Fruit fly (Drosophila melanogaster): ENCODE results near the gene CG5515.

Gene CG5515

dm6 chr3R:24143372-24143771 is 45.3 kb downstream of the CG5515 start:
- TF ChIP-seq h (optimal IDR thresholded peaks at IDR 0.05) (no peak), insv (optimal IDR thresholded peaks at IDR 0.05) (no peak), Myc (optimal IDR thresholded peaks at IDR 0.05) (no peak), Sin3A (optimal IDR thresholded peaks at IDR 0.05) (no peak), ttk (optimal IDR thresholded peaks at IDR 0.05) (no peak), psq (optimal IDR thresholded peaks at IDR 0.05) (no peak)

- no peak for TF ChIP-seq h (optimal IDR thresholded peaks at IDR 0.05)
- TF ChIP-seq psq (optimal IDR thresholded peaks at IDR 0.05), result no peak
- TF ChIP-seq insv (optimal IDR thresholded peaks at IDR 0.05), result no peak
- no peak for TF ChIP-seq ttk (optimal IDR thresholded peaks at IDR 0.05)
- TF ChIP-seq Myc (optimal IDR thresholded peaks at IDR 0.05), result no peak
- TF ChIP-seq Sin3A (optimal IDR thresholded peaks at IDR 0.05), result no peak
Measured at dm6 chr3R:24142971-24143370, 45.7 kb downstream of the CG5515 start.

DNA sequence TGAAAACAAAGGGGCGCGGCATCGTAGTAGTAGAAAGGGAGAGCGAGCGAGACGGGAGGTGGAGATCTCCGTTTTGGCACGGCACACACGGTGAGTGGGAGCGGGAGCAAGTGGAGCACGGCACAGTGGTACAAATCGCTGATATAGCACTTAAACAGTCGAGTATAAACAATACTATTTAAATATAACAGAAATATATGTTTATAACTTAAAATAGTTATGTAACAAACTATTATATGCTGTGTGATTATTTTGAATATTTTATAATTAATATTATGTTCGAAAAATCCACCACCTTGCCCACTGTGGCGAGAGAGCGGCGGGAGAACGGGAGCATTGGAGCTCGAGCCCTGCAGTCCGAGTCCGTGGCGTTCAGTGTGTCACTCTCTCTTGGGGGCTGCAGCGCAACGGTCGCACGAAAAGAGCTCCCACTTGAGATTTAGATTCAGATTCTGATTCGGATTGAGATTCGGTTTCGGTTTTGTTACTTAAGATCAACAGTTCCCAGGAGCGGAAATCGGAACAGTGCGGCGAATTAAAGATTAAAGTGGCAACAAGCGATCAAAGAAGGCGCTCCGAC is 47.6 kb downstream of the CG5515 start, which contains the start of gene Kal1:
TSS of gene Kal1 (plus strand) at position 383 of the 580 bp plus-strand sequence.
- no peak for TF ChIP-seq psq (optimal IDR thresholded peaks at IDR 0.05)
- TF ChIP-seq Myc (optimal IDR thresholded peaks at IDR 0.05), result no peak
- TF ChIP-seq Sin3A (optimal IDR thresholded peaks at IDR 0.05), result no peak
- TF ChIP-seq insv (optimal IDR thresholded peaks at IDR 0.05), result no peak
- TF ChIP-seq ttk (optimal IDR thresholded peaks at IDR 0.05), result no peak
- TF ChIP-seq h (optimal IDR thresholded peaks at IDR 0.05), result no peak

DNA sequence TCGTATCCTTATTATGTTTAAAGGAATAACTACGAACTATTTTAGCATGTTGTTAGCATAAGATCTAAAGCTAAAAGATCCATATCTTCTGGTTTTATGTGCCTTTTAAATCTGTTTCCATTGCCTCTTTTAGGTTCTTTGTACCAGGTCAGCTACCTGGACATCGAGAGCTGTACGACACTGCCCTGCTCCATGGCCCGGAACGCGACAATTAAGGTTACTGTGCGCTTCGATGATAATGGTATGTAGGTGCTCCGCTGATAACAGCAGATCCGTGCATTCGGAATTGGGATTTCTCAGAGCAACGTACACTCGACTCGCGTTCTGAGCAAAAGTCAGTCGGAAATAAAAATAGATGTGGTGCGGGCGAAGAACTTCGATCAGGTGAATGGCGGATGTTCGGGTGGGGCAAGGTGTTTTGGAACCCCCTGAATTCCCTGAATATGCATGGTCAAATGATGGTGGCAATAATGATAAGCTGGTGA is 49.0 kb downstream of the CG5515 start:
- TF ChIP-seq Myc (optimal IDR thresholded peaks at IDR 0.05) (no peak), h (optimal IDR thresholded peaks at IDR 0.05) (no peak), psq (optimal IDR thresholded peaks at IDR 0.05) (no peak), ttk (optimal IDR thresholded peaks at IDR 0.05) (no peak), Sin3A (optimal IDR thresholded peaks at IDR 0.05) (no peak), insv (optimal IDR thresholded peaks at IDR 0.05) (no peak)

dm6 chr3R:24138478-24139455 is 49.9 kb downstream of the CG5515 start:
- TF ChIP-seq insv (optimal IDR thresholded peaks at IDR 0.05) (no peak), h (optimal IDR thresholded peaks at IDR 0.05) (no peak), ttk (optimal IDR thresholded peaks at IDR 0.05) (no peak), psq (optimal IDR thresholded peaks at IDR 0.05) (no peak), Myc (optimal IDR thresholded peaks at IDR 0.05) (no peak), Sin3A (optimal IDR thresholded peaks at IDR 0.05) (no peak)

Measured in Kc167 (cell line).